Worm (Caenorhabditis elegans): ENCODE measurements around the gene swsn-3.

swsn-3 gene

ce11 chrIII:2800743-2801142 lies 32.3 kb upstream of the swsn-3 start:
- TF ChIP-seq elt-3 (tag; optimal IDR thresholded peaks at IDR 0.05) = no peak
- TF ChIP-seq zip-8 (tag; optimal IDR thresholded peaks at IDR 0.05) = peak; percentile 93

- no peak for TF ChIP-seq nhr-2 (tag; optimal IDR thresholded peaks at IDR 0.05)
- TF ChIP-seq sem-2 (GFP tag; optimal IDR thresholded peaks at IDR 0.05) = no peak
- no peak for TF ChIP-seq mep-1 (tag; optimal IDR thresholded peaks at IDR 0.05)
- TF ChIP-seq zip-8 (tag; optimal IDR thresholded peaks at IDR 0.05) = no peak
- TF ChIP-seq unc-39 (tag; optimal IDR thresholded peaks at IDR 0.05) = no peak
- TF ChIP-seq bed-3 (GFP tag; optimal IDR thresholded peaks at IDR 0.05) = no peak
- TF ChIP-seq drap-1 (GFP tag; optimal IDR thresholded peaks at IDR 0.05) = no peak
- no peak for TF ChIP-seq mab-5 (tag; optimal IDR thresholded peaks at IDR 0.05)
- no peak for TF ChIP-seq elt-3 (tag; optimal IDR thresholded peaks at IDR 0.05)
- TF ChIP-seq ham-2 (GFP tag; optimal IDR thresholded peaks at IDR 0.05) = no peak
- no peak for TF ChIP-seq lin-32 (GFP tag; optimal IDR thresholded peaks at IDR 0.05)
- TF ChIP-seq snpc-4 (tag; optimal IDR thresholded peaks at IDR 0.05) = no peak
- TF ChIP-seq nhr-12 (tag; optimal IDR thresholded peaks at IDR 0.05) = no peak
- no peak for TF ChIP-seq elt-1 (tag; optimal IDR thresholded peaks at IDR 0.05; ENCODE audit: borderline replicate concordance, insufficient read depth)
- TF ChIP-seq nhr-28 (tag; optimal IDR thresholded peaks at IDR 0.05) = no peak
These were observed 27.1 kb upstream of the swsn-3 start for ce11 chrIII:2795442-2796023.

- TF ChIP-seq sptf-1 (tag; optimal IDR thresholded peaks at IDR 0.05) = no peak
- no peak for TF ChIP-seq elt-3 (tag; optimal IDR thresholded peaks at IDR 0.05)
- TF ChIP-seq pha-4 (tag; optimal IDR thresholded peaks at IDR 0.05) = no peak
- no peak for TF ChIP-seq ceh-83 (GFP tag; optimal IDR thresholded peaks at IDR 0.05)
- TF ChIP-seq mls-2 (tag; optimal IDR thresholded peaks at IDR 0.05) = no peak
- no peak for TF ChIP-seq lsy-2 (tag; optimal IDR thresholded peaks at IDR 0.05)
- no peak for TF ChIP-seq drap-1 (GFP tag; optimal IDR thresholded peaks at IDR 0.05)
- no peak for TF ChIP-seq unc-62 (GFP tag; optimal IDR thresholded peaks at IDR 0.05)
- no peak for TF ChIP-seq unc-120 (tag; optimal IDR thresholded peaks at IDR 0.05; ENCODE audit: poor library complexity, severe bottlenecking)
- TF ChIP-seq nhr-237 (tag; optimal IDR thresholded peaks at IDR 0.05) = no peak
- TF ChIP-seq ces-1 (GFP tag; optimal IDR thresholded peaks at IDR 0.05) = no peak
- TF ChIP-seq nhr-28 (tag; optimal IDR thresholded peaks at IDR 0.05) = no peak
These were observed 25.6 kb upstream of the swsn-3 start for ce11 chrIII:2794057-2794456.

ce11 chrIII:2787979-2788491 lies 19.6 kb upstream of the swsn-3 start, which contains the start of gene tbcc-1:
TSS of gene tbcc-1 (plus strand) at chrIII:2788441.
- TF ChIP-seq unc-120 (tag; optimal IDR thresholded peaks at IDR 0.05; ENCODE audit: poor library complexity, severe bottlenecking) = no peak
- no peak for TF ChIP-seq nhr-237 (tag; optimal IDR thresholded peaks at IDR 0.05)
- no peak for TF ChIP-seq sem-2 (GFP tag; optimal IDR thresholded peaks at IDR 0.05)
- TF ChIP-seq nhr-76 (tag; optimal IDR thresholded peaks at IDR 0.05) = no peak
- TF ChIP-seq blmp-1 (tag; optimal IDR thresholded peaks at IDR 0.05) = no peak
- TF ChIP-seq lin-32 (GFP tag; optimal IDR thresholded peaks at IDR 0.05) = no peak
- TF ChIP-seq unc-39 (tag; optimal IDR thresholded peaks at IDR 0.05) = no peak
- TF ChIP-seq mab-5 (tag; optimal IDR thresholded peaks at IDR 0.05) = no peak
- TF ChIP-seq ham-2 (GFP tag; optimal IDR thresholded peaks at IDR 0.05) = no peak
- no peak for TF ChIP-seq sptf-1 (tag; optimal IDR thresholded peaks at IDR 0.05)
- no peak for TF ChIP-seq nhr-28 (tag; optimal IDR thresholded peaks at IDR 0.05)
- TF ChIP-seq lsy-2 (tag; optimal IDR thresholded peaks at IDR 0.05) = no peak
- no peak for TF ChIP-seq snpc-4 (tag; optimal IDR thresholded peaks at IDR 0.05)
- no peak for TF ChIP-seq elt-1 (tag; optimal IDR thresholded peaks at IDR 0.05; ENCODE audit: borderline replicate concordance, insufficient read depth)
- no peak for TF ChIP-seq nhr-12 (tag; optimal IDR thresholded peaks at IDR 0.05)
- no peak for TF ChIP-seq flh-1 (GFP tag; optimal IDR thresholded peaks at IDR 0.05)
- no peak for TF ChIP-seq bed-3 (GFP tag; optimal IDR thresholded peaks at IDR 0.05)

ce11 chrIII:2786740-2787139 lies 18.3 kb upstream of the swsn-3 start, which contains the start of gene nduc-2:
TSS of gene nduc-2 (plus strand) at chrIII:2786852.
- TF ChIP-seq unc-62 (GFP tag; optimal IDR thresholded peaks at IDR 0.05) (no peak), ces-1 (GFP tag; optimal IDR thresholded peaks at IDR 0.05) (no peak), pha-4 (tag; optimal IDR thresholded peaks at IDR 0.05) (no peak), flh-1 (GFP tag; optimal IDR thresholded peaks at IDR 0.05) (no peak), lsy-2 (tag; optimal IDR thresholded peaks at IDR 0.05) (no peak), ham-2 (GFP tag; optimal IDR thresholded peaks at IDR 0.05) (no peak), ceh-43 (GFP tag; optimal IDR thresholded peaks at IDR 0.05) (no peak), blmp-1 (tag; optimal IDR thresholded peaks at IDR 0.05) (no peak), mep-1 (tag; optimal IDR thresholded peaks at IDR 0.05) (no peak), sptf-1 (tag; optimal IDR thresholded peaks at IDR 0.05) (no peak), sem-2 (GFP tag; optimal IDR thresholded peaks at IDR 0.05) (no peak), tbx-8 (GFP tag; optimal IDR thresholded peaks at IDR 0.05) (no peak), unc-39 (tag; optimal IDR thresholded peaks at IDR 0.05) (no peak)
